Fruit fly (Drosophila melanogaster) whole organism, embryonic: ENCODE data around the gene dib.

Source experiments
- Ada2b ChIP-seq: fragments of 200-800 bp; sonication (Bioruptor generic); IDR thresholded peaks from 2 replicates; pipeline ENCODE4 v1.3.6; 2022; ENCODE audit warnings: missing biosample characterization, missing genetic modification characterization
- Aef1 ChIP-seq: fragments of 200-800 bp; sonication (Bioruptor generic); IDR thresholded peaks from 3 replicates; pipeline ENCODE4 v1.3.6; 2022; ENCODE audit warnings: missing biosample characterization, missing genetic modification characterization
- Atf-2 ChIP-seq: fragments of 200-800 bp; sonication (Bioruptor generic); optimal IDR thresholded peaks from 2 replicates; lab custom pipeline; 2016; ENCODE audit warnings: missing biosample characterization, missing genetic modification characterization
- C15 ChIP-seq: fragments of 200-800 bp; sonication (Bioruptor generic); IDR thresholded peaks from 3 replicates; pipeline ENCODE4 v1.3.6; 2022; ENCODE audit warnings: missing biosample characterization, missing genetic modification characterization
- CG10209 ChIP-seq: fragments of 200-800 bp; sonication (Bioruptor generic); optimal IDR thresholded peaks from 3 replicates; lab custom pipeline; 2017; ENCODE audit warnings: missing biosample characterization, mild to moderate bottlenecking, missing genetic modification characterization, missing genetic modification reagents
- CG10274 ChIP-seq: fragments of 200-800 bp; sonication (Bioruptor generic); optimal IDR thresholded peaks from 3 replicates; lab custom pipeline; 2017; ENCODE audit warnings: missing biosample characterization, mild to moderate bottlenecking, missing genetic modification characterization
- CG10543 ChIP-seq: fragments of 200-800 bp; sonication (Bioruptor generic); optimal IDR thresholded peaks from 3 replicates; lab custom pipeline; 2017; ENCODE audit warnings: missing biosample characterization, mild to moderate bottlenecking, missing genetic modification characterization, moderate library complexity
- CG13123 ChIP-seq: fragments of 200-800 bp; sonication (Bioruptor generic); optimal IDR thresholded peaks from 2 replicates; lab custom pipeline; 2016; ENCODE audit warnings: missing biosample characterization, missing genetic modification characterization
- CG17186 ChIP-seq: fragments of 200-800 bp; sonication (Bioruptor generic); optimal IDR thresholded peaks from 3 replicates; lab custom pipeline; 2017; ENCODE audit warnings: missing biosample characterization, missing genetic modification reagents, missing genetic modification characterization
- CG17612 ChIP-seq: fragments of 200-800 bp; sonication (Bioruptor generic); IDR thresholded peaks from 2 replicates; pipeline ENCODE4 v1.3.6; 2022; ENCODE audit warnings: missing biosample characterization, missing genetic modification characterization
- CG2678 ChIP-seq: fragments of 200-800 bp; sonication (Bioruptor generic); optimal IDR thresholded peaks from 3 replicates; lab custom pipeline; 2019; ENCODE audit warnings: missing biosample characterization, mild to moderate bottlenecking, missing genetic modification characterization, moderate library complexity
- CG31224 ChIP-seq: fragments of 200-800 bp; sonication (Bioruptor generic); IDR thresholded peaks from 2 replicates; pipeline ENCODE4 v1.3.6; 2022; ENCODE audit warnings: missing biosample characterization, missing genetic modification characterization
- CG34224 ChIP-seq: fragments of 200-800 bp; sonication (Bioruptor generic); IDR thresholded peaks from 3 replicates; pipeline ENCODE4 v1.3.6; 2022; ENCODE audit warnings: missing biosample characterization, missing genetic modification characterization; ENCODE audit not compliant: partially characterized antibody
- CG4707 ChIP-seq: fragments of 200-800 bp; sonication (Bioruptor generic); optimal IDR thresholded peaks from 2 replicates; lab custom pipeline; 2018; ENCODE audit warnings: missing biosample characterization, mild to moderate bottlenecking, missing genetic modification characterization, moderate library complexity
- CG4730 ChIP-seq: fragments of 200-800 bp; sonication (Bioruptor generic); IDR thresholded peaks from 2 replicates; pipeline ENCODE4 v1.3.6; 2022; ENCODE audit warnings: missing biosample characterization, missing genetic modification characterization
- CG5180 ChIP-seq: fragments of 200-800 bp; sonication (Bioruptor generic); optimal IDR thresholded peaks from 3 replicates; lab custom pipeline; 2017; ENCODE audit warnings: missing biosample characterization, missing genetic modification characterization, mild to moderate bottlenecking, moderate library complexity, missing genetic modification reagents
- CG6654 ChIP-seq: fragments of 200-800 bp; sonication (Bioruptor generic); optimal IDR thresholded peaks from 2 replicates; lab custom pipeline; 2017; ENCODE audit warnings: missing biosample characterization, mild to moderate bottlenecking, missing genetic modification characterization
- CG7839 ChIP-seq: fragments of 200-800 bp; sonication (Bioruptor generic); optimal IDR thresholded peaks from 3 replicates; lab custom pipeline; 2018; ENCODE audit warnings: missing biosample characterization, mild to moderate bottlenecking, missing genetic modification characterization, moderate library complexity
- CG7928 ChIP-seq: fragments of 200-800 bp; sonication (Bioruptor generic); optimal IDR thresholded peaks from 2 replicates; lab custom pipeline; 2017; ENCODE audit warnings: missing biosample characterization, mild to moderate bottlenecking, missing genetic modification characterization
- CG8765 ChIP-seq: fragments of 200-800 bp; sonication (Bioruptor generic); IDR thresholded peaks from 2 replicates; pipeline ENCODE4 v1.3.6; 2022; ENCODE audit warnings: missing biosample characterization, missing genetic modification characterization
- CG9609 ChIP-seq: fragments of 200-800 bp; sonication (Bioruptor generic); optimal IDR thresholded peaks from 3 replicates; lab custom pipeline; 2016; ENCODE audit warnings: missing biosample characterization, missing genetic modification characterization
- Deaf1 ChIP-seq: fragments of 200-800 bp; optimal IDR thresholded peaks from 3 replicates; lab custom pipeline; 2019; ENCODE audit warnings: missing biosample characterization, mild to moderate bottlenecking, missing genetic modification characterization, moderate library complexity
- Dek ChIP-seq: fragments of 200-800 bp; sonication (Bioruptor generic); optimal IDR thresholded peaks from 3 replicates; lab custom pipeline; 2019; ENCODE audit warnings: missing biosample characterization, mild to moderate bottlenecking, missing genetic modification characterization, moderate library complexity
- HLH3B ChIP-seq: fragments of 200-800 bp; sonication (Bioruptor generic); IDR thresholded peaks from 2 replicates; pipeline ENCODE4 v1.3.6; 2022; ENCODE audit warnings: missing biosample characterization, missing genetic modification characterization
- Max ChIP-seq: fragments of 200-800 bp; sonication (Bioruptor generic); optimal IDR thresholded peaks from 2 replicates; lab custom pipeline; 2016; ENCODE audit warnings: missing biosample characterization, mild to moderate bottlenecking, missing genetic modification characterization
- Neu2 ChIP-seq: fragments of 200-800 bp; sonication (Bioruptor generic); optimal IDR thresholded peaks from 3 replicates; lab custom pipeline; 2016; ENCODE audit warnings: missing biosample characterization, missing genetic modification characterization, borderline replicate concordance
- Oaz ChIP-seq: fragments of 200-800 bp; sonication (Bioruptor generic); IDR thresholded peaks from 2 replicates; pipeline ENCODE4 v1.3.6; 2022; ENCODE audit warnings: missing biosample characterization, missing genetic modification characterization
- Sin3A ChIP-seq: fragments of >200 bp; optimal IDR thresholded peaks from 2 replicates; lab custom pipeline; 2018
- Taf1 ChIP-seq: fragments of 200-800 bp; sonication (Bioruptor generic); IDR thresholded peaks from 2 replicates; pipeline ENCODE4 v1.3.6; 2022; ENCODE audit warnings: missing biosample characterization, missing genetic modification characterization
- Usf ChIP-seq: fragments of 200-800 bp; sonication (Bioruptor generic); optimal IDR thresholded peaks from 2 replicates; lab custom pipeline; 2017; ENCODE audit warnings: missing genotype, missing biosample characterization, missing genetic modification characterization
- ato ChIP-seq: fragments of 200-800 bp; sonication (Bioruptor generic); IDR thresholded peaks from 2 replicates; pipeline ENCODE4 v1.3.6; 2022; ENCODE audit warnings: missing biosample characterization, missing genetic modification characterization; ENCODE audit not compliant: partially characterized antibody
- bcd ChIP-seq: fragments of 200-800 bp; sonication (Bioruptor generic); optimal IDR thresholded peaks from 2 replicates; lab custom pipeline; 2017; ENCODE audit warnings: missing biosample characterization, mild to moderate bottlenecking, missing genetic modification characterization
- dmrt99B ChIP-seq: fragments of 200-800 bp; sonication (Bioruptor generic); optimal IDR thresholded peaks from 2 replicates; lab custom pipeline; 2018; ENCODE audit warnings: missing biosample characterization, mild to moderate bottlenecking, missing genetic modification characterization, moderate library complexity
- esg ChIP-seq: fragments of 200-800 bp; sonication (Bioruptor generic); conservative IDR thresholded peaks from 2 replicates; pipeline ENCODE4 v1.3.6; 2022; ENCODE audit warnings: missing biosample characterization, missing genetic modification characterization
- eyg ChIP-seq: fragments of 200-800 bp; sonication (Bioruptor generic); optimal IDR thresholded peaks from 3 replicates; lab custom pipeline; 2016; ENCODE audit warnings: missing biosample characterization, missing genetic modification characterization
- ftz-f1 ChIP-seq: fragments of 200-800 bp; sonication (Bioruptor generic); optimal IDR thresholded peaks from 2 replicates; lab custom pipeline; 2016; ENCODE audit warnings: missing biosample characterization, missing genetic modification characterization
- hbn ChIP-seq: fragments of 200-800 bp; sonication (Bioruptor generic); IDR thresholded peaks from 2 replicates; pipeline ENCODE4 v1.3.6; 2022; ENCODE audit warnings: missing biosample characterization, missing genetic modification characterization; ENCODE audit not compliant: partially characterized antibody
- knrl ChIP-seq: fragments of 200-800 bp; sonication (Bioruptor generic); IDR thresholded peaks from 3 replicates; pipeline ENCODE4 v1.3.6; 2022; ENCODE audit warnings: missing biosample characterization, missing genetic modification characterization; ENCODE audit not compliant: partially characterized antibody
- lmd ChIP-seq: fragments of 200-800 bp; sonication (Bioruptor generic); IDR thresholded peaks from 2 replicates; pipeline ENCODE4 v1.3.6; 2022; ENCODE audit warnings: missing biosample characterization, missing genetic modification characterization
- lola ChIP-seq, 3 experiments: fragments of >200 bp in 2 of 3; fragments of 200-800 bp in 1 of 3; sonication (Bioruptor generic) in 1 of 3; optimal IDR thresholded peaks; 2 replicates each; lab custom pipeline; 2017 to 2019; ENCODE audit warnings: missing biosample characterization in 3 of 3, missing genetic modification characterization in 3 of 3, mild to moderate bottlenecking in 1 of 3, moderate library complexity in 1 of 3
- pzg ChIP-seq: fragments of 200-800 bp; sonication (Bioruptor generic); optimal IDR thresholded peaks from 3 replicates; lab custom pipeline; 2018; ENCODE audit warnings: missing biosample characterization, mild to moderate bottlenecking, missing genetic modification characterization, moderate library complexity
- rib ChIP-seq: fragments of 200-800 bp; sonication (Bioruptor generic); IDR thresholded peaks from 2 replicates; pipeline ENCODE4 v1.3.6; 2022; ENCODE audit warnings: missing biosample characterization, missing genetic modification characterization
- sens ChIP-seq: fragments of 200-800 bp; sonication (Bioruptor generic); peaks from one replicate; lab custom pipeline; 2016; ENCODE audit warnings: missing biosample characterization, missing genetic modification characterization
- sr ChIP-seq: fragments of 200-800 bp; sonication (Bioruptor generic); IDR thresholded peaks from 3 replicates; pipeline ENCODE4 v1.3.6; 2022; ENCODE audit warnings: missing biosample characterization, missing genetic modification characterization
- ssp ChIP-seq: fragments of 200-800 bp; sonication (Bioruptor generic); IDR thresholded peaks from 2 replicates; pipeline ENCODE4 v1.3.6; 2022; ENCODE audit warnings: missing biosample characterization, missing genetic modification characterization
- tll ChIP-seq, 2 experiments: fragments of 200-800 bp in 1 of 2; fragments of >200 bp in 1 of 2; sonication (Bioruptor generic) in 1 of 2; optimal IDR thresholded peaks; 2 replicates each; lab custom pipeline; 2017 to 2019; ENCODE audit warnings: missing biosample characterization in 2 of 2, missing genetic modification characterization in 2 of 2, mild to moderate bottlenecking in 1 of 2, moderate library complexity in 1 of 2
- tna ChIP-seq: fragments of 200-800 bp; sonication (Bioruptor generic); IDR thresholded peaks from 2 replicates; pipeline ENCODE4 v1.3.6; 2022; ENCODE audit warnings: missing biosample characterization, missing genetic modification characterization; ENCODE audit not compliant: partially characterized antibody
- usp ChIP-seq: fragments of >200 bp; optimal IDR thresholded peaks from 2 replicates; lab custom pipeline; 2017; ENCODE audit warnings: missing biosample characterization, missing genetic modification characterization
- zf30C ChIP-seq: fragments of 200-800 bp; sonication (Bioruptor generic); optimal IDR thresholded peaks from 3 replicates; lab custom pipeline; 2018; ENCODE audit warnings: missing biosample characterization, mild to moderate bottlenecking, missing genetic modification characterization

The dib gene

DNA sequence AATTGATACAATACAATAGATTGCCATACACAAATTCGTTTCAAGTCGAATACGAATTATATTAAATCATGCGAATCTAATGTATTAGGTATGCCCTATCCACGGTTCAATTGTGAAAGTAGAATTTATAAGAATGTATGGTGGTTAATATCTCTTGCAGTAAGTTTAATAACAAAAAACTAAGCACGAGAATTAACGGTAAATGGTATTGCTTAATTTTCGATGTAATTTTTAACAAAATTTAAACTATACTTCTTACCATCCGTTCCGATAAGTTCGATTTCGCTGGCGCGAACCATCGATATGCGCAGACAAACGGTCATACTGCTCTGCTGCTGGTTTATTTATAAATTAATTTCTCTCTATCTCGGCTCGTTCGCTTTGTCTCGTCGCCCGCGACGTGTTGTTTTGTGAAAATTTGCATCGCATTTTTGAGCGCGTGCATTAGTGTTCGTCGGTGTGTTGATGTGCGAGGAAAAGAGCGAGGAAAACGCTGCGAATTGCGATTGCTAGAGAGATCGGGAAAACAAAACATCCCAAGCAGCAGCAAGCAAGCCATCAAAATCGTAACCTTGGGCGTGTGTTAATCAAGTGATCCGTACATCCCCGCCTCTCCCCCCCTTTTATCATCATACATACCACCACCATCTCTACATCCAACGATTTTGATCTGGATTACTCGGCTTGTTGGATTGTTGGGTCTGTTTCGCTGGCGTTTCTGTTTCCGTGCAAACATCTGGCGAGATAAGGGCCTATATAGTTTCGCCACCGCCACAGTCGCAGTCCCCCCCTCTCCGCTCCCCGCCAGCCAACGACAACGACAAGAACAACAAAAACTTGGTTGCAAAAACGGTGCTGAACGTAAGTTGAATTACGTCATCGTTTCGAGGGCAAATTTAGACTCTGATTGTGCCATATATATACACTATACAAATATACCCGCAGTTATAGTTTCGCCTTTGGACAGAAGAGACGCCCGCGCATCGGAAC lies 41.5 kb downstream of the dib start, which contains the start of gene Fit1 (continued):
- TF ChIP-seq CG9609 (GFP tag; lab: Kevin White, UChicago), result no peak
- no peak for TF ChIP-seq Oaz (GFP tag; lab: Robert Waterston, UW)
- peak; percentile 66 for TF ChIP-seq ato (GFP tag; lab: Robert Waterston, UW)
- TF ChIP-seq HLH3B (GFP tag; lab: Robert Waterston, UW), result no peak
- TF ChIP-seq usp (GFP tag; lab: Kevin White, UChicago), result no peak
- no peak for TF ChIP-seq CG5180 (GFP tag; lab: Kevin White, UChicago)
- TF ChIP-seq CG17612 (GFP tag; lab: Robert Waterston, UW), result no peak
- no peak for TF ChIP-seq Atf-2 (GFP tag; lab: Kevin White, UChicago)
- no peak for TF ChIP-seq Taf1
- TF ChIP-seq Ada2b (GFP tag; lab: Robert Waterston, UW), result no peak
- peak; percentile 6 for TF ChIP-seq Sin3A (lab: Kevin White, UChicago)
- TF ChIP-seq eyg, result no peak
- TF ChIP-seq Neu2, result no peak
- no peak for TF ChIP-seq C15 (GFP tag; lab: Robert Waterston, UW)
- TF ChIP-seq tll (GFP tag; optimal IDR thresholded peaks at IDR 0.05; lab: Kevin White, UChicago), result no peak
- no peak for TF ChIP-seq Max (GFP tag; lab: Kevin White, UChicago)
- TF ChIP-seq esg (GFP tag; lab: Robert Waterston, UW), result no peak
- peak; percentile 58 for TF ChIP-seq Aef1
- TF ChIP-seq ftz-f1 (GFP tag; lab: Kevin White, UChicago), result peak; percentile 95
- TF ChIP-seq bcd, result no peak
- peak; percentile 51 for TF ChIP-seq tna
- no peak for TF ChIP-seq zf30C
- no peak for TF ChIP-seq dmrt99B
- no peak for TF ChIP-seq CG7839 (tag; lab: Kevin White, UChicago)
- TF ChIP-seq CG10274 (GFP tag; lab: Kevin White, UChicago), result no peak
- TF ChIP-seq Dek, result no peak
- peak; percentile 39; the same call in 2 of the 3 replicates for TF ChIP-seq knrl (GFP tag; lab: Robert Waterston, UW)
- no peak for TF ChIP-seq CG8765
- TF ChIP-seq CG6654 (GFP tag; lab: Kevin White, UChicago), result no peak
- TF ChIP-seq lola (GFP tag; optimal IDR thresholded peaks at IDR 0.05; lab: Kevin White, UChicago), result no peak
- peak; percentile 90 for TF ChIP-seq CG10543 (GFP tag; lab: Kevin White, UChicago)
- no peak for TF ChIP-seq CG7928 (GFP tag; lab: Kevin White, UChicago)
- no peak for TF ChIP-seq ssp (GFP tag; lab: Robert Waterston, UW)
- no peak for TF ChIP-seq CG31224 (GFP tag; lab: Robert Waterston, UW)
- TF ChIP-seq sr, result no peak
- TF ChIP-seq CG13123 (GFP tag; lab: Kevin White, UChicago), result no peak
- peak; percentile 54 for TF ChIP-seq pzg (GFP tag; lab: Kevin White, UChicago)
- peak; percentile 14 for TF ChIP-seq CG2678
- TF ChIP-seq lmd (GFP tag; lab: Robert Waterston, UW), result no peak
- peak; percentile 55 for TF ChIP-seq CG17186
- peak; percentile 58 for TF ChIP-seq hbn (GFP tag; lab: Robert Waterston, UW)
- no peak for TF ChIP-seq sens (GFP tag; lab: Kevin White, UChicago)
- TF ChIP-seq CG10209 (GFP tag; lab: Kevin White, UChicago), result no peak
- peak; percentile 52 for TF ChIP-seq Deaf1 (tag; lab: Kevin White, UChicago)
- peak; percentile 96 for TF ChIP-seq rib (GFP tag; lab: Robert Waterston, UW)
- TF ChIP-seq CG4707, result no peak
- peak; percentile 60 for TF ChIP-seq CG34224
- TF ChIP-seq Usf (GFP tag; lab: Kevin White, UChicago), result no peak
- no peak for TF ChIP-seq CG4730 (GFP tag; lab: Robert Waterston, UW)
